Worm (Caenorhabditis elegans): ENCODE data around the gene B0252.8.

- TF ChIP-seq him-1 (tag; optimal IDR thresholded peaks at IDR 0.05) (no peak), dao-5 (tag; optimal IDR thresholded peaks at IDR 0.05) (no peak)
Observed at ce11 chrII:6900708-6901107, 15.3 kb upstream of the B0252.8 start.

All from whole organism, L4/young adult.